Worm (Caenorhabditis elegans) whole organism, young adult: ENCODE measurements around the gene trm-1.

Source experiments
- B0019.2 ChIP-seq: fragments of 200-800 bp; sonication (Bioruptor generic); conservative IDR thresholded peaks from 2 replicates; pipeline ENCODE4 v1.3.6; 2022; ENCODE audit warnings: missing genetic modification reagents, missing genetic modification characterization, missing compliant biosample characterization
- C06A6.2 ChIP-seq: fragments of 200-800 bp; sonication (Bioruptor generic); conservative IDR thresholded peaks from 2 replicates; pipeline ENCODE4 v1.3.6; 2022; ENCODE audit warnings: missing genetic modification characterization, missing compliant biosample characterization
- F33H1.4 ChIP-seq: fragments of 200-800 bp; sonication (Bioruptor generic); IDR thresholded peaks from 2 replicates; pipeline ENCODE4 v1.3.6; 2022; ENCODE audit warnings: missing genetic modification reagents, missing genetic modification characterization, missing compliant biosample characterization
- F37B4.10 ChIP-seq: fragments of 200-800 bp; sonication (Bioruptor generic); IDR thresholded peaks from 2 replicates; pipeline ENCODE4 v1.3.6; 2022; ENCODE audit warnings: missing genetic modification characterization, missing compliant biosample characterization
- F49E8.2 ChIP-seq: sonication (generic microtip); optimal IDR thresholded peaks from 3 replicates; lab custom pipeline; 2017; ENCODE audit warnings: missing genetic modification characterization, mild to moderate bottlenecking, missing compliant biosample characterization, antibody characterized with exemption, moderate library complexity; ENCODE audit not compliant: insufficient read depth
- F52B5.7 ChIP-seq: sonication (generic microtip); optimal IDR thresholded peaks from 2 replicates; lab custom pipeline; 2016; ENCODE audit warnings: mild to moderate bottlenecking, missing genetic modification characterization, missing compliant biosample characterization
- F57C9.4 ChIP-seq: sonication (generic microtip); optimal IDR thresholded peaks from 2 replicates; lab custom pipeline; 2017; ENCODE audit warnings: mild to moderate bottlenecking, missing genetic modification characterization, missing compliant biosample characterization
- T07F8.4 ChIP-seq: sonication (generic microtip); optimal IDR thresholded peaks from 2 replicates; lab custom pipeline; 2016; ENCODE audit warnings: mild to moderate bottlenecking, missing genetic modification characterization, moderate library complexity, missing compliant biosample characterization
- T26A5.8 ChIP-seq: sonication (generic microtip); optimal IDR thresholded peaks from 2 replicates; lab custom pipeline; 2016; ENCODE audit warnings: missing genetic modification characterization, missing compliant biosample characterization
- Y53F4B.3 ChIP-seq: fragments of 200-800 bp; sonication (Bioruptor generic); IDR thresholded peaks from 2 replicates; pipeline ENCODE4 v1.3.6; 2022; ENCODE audit warnings: missing genetic modification reagents, missing genetic modification characterization, missing compliant biosample characterization
- Y67H2A.10 ChIP-seq: fragments of 200-800 bp; sonication (Bioruptor generic); conservative IDR thresholded peaks from 2 replicates; pipeline ENCODE4 v1.3.6; 2022; ENCODE audit warnings: missing genetic modification reagents, missing genetic modification characterization, missing compliant biosample characterization
- ama-1 ChIP-seq, 3 experiments: fragments of 150-350 bp in 1 of 3; sonication (generic microtip) in 2 of 3; optimal IDR thresholded peaks; 2 replicates each; lab custom pipeline; 2014 to 2018; ENCODE audit warnings: missing biosample characterization in 2 of 3, missing genetic modification characterization in 2 of 3, missing genetic modification reagents in 2 of 3
- aptf-2 ChIP-seq: fragments of 200-800 bp; sonication (Bioruptor generic); conservative IDR thresholded peaks from 2 replicates; pipeline ENCODE4 v1.3.6; 2022; ENCODE audit warnings: missing genetic modification reagents, missing genetic modification characterization, missing compliant biosample characterization
- bed-1 ChIP-seq: fragments of 200-800 bp; sonication (Bioruptor generic); IDR thresholded peaks from 2 replicates; pipeline ENCODE4 v1.3.6; 2022; ENCODE audit warnings: missing genetic modification reagents, missing genetic modification characterization, missing compliant biosample characterization
- ccch-3 ChIP-seq: fragments of 200-800 bp; sonication (Bioruptor generic); optimal IDR thresholded peaks from 2 replicates; lab custom pipeline; 2018; ENCODE audit warnings: mild to moderate bottlenecking, missing genetic modification characterization, missing compliant biosample characterization
- ceh-79 ChIP-seq: sonication (generic microtip); optimal IDR thresholded peaks from 2 replicates; lab custom pipeline; 2017; ENCODE audit warnings: mild to moderate bottlenecking, missing genetic modification characterization, missing compliant biosample characterization
- ceh-91 ChIP-seq: fragments of 200-800 bp; sonication (Bioruptor generic); IDR thresholded peaks from 2 replicates; pipeline ENCODE4 v1.3.6; 2022; ENCODE audit warnings: missing genetic modification reagents, missing genetic modification characterization, missing compliant biosample characterization
- die-1 ChIP-seq: sonication (generic microtip); optimal IDR thresholded peaks from 2 replicates; lab custom pipeline; 2016; ENCODE audit warnings: missing genotype, mild to moderate bottlenecking, missing genetic modification characterization, missing compliant biosample characterization
- dpl-1 ChIP-seq: fragments of 150-350 bp; optimal IDR thresholded peaks from 2 replicates; lab custom pipeline; 2014; ENCODE audit warnings: missing biosample characterization, missing genetic modification reagents, missing genetic modification characterization
- fkh-3 ChIP-seq: sonication (generic microtip); optimal IDR thresholded peaks from 2 replicates; lab custom pipeline; 2016; ENCODE audit warnings: mild to moderate bottlenecking, missing genetic modification characterization, missing compliant biosample characterization
- gei-17 ChIP-seq: fragments of 200-800 bp; sonication (Bioruptor generic); optimal IDR thresholded peaks from 2 replicates; lab custom pipeline; 2018; ENCODE audit warnings: mild to moderate bottlenecking, missing genetic modification characterization, missing compliant biosample characterization
- him-1 ChIP-seq: sonication (generic microtip); optimal IDR thresholded peaks from 2 replicates; lab custom pipeline; 2016; ENCODE audit warnings: missing genotype, missing genetic modification reagents, missing genetic modification characterization, missing compliant biosample characterization
- hlh-12 ChIP-seq: sonication (generic microtip); optimal IDR thresholded peaks from 2 replicates; lab custom pipeline; 2016; ENCODE audit warnings: missing genetic modification characterization, missing compliant biosample characterization
- hmg-1.2 ChIP-seq: fragments of 200-800 bp; sonication (Bioruptor generic); IDR thresholded peaks from 2 replicates; pipeline ENCODE4 v1.3.6; 2022; ENCODE audit warnings: missing genetic modification reagents, missing genetic modification characterization, missing compliant biosample characterization
- hmg-20 ChIP-seq: fragments of 200-800 bp; sonication (Bioruptor generic); IDR thresholded peaks from 2 replicates; pipeline ENCODE4 v1.3.6; 2022; ENCODE audit warnings: missing genetic modification reagents, missing genetic modification characterization, missing compliant biosample characterization
- hrde-1 ChIP-seq: sonication (generic microtip); optimal IDR thresholded peaks from 2 replicates; lab custom pipeline; 2016; ENCODE audit warnings: missing genetic modification characterization, mild to moderate bottlenecking, missing compliant biosample characterization, moderate library complexity, missing genotype, missing genetic modification reagents, borderline replicate concordance
- let-526 ChIP-seq: fragments of 200-800 bp; sonication (Bioruptor generic); IDR thresholded peaks from 2 replicates; pipeline ENCODE4 v1.3.6; 2022; ENCODE audit warnings: missing genetic modification reagents, missing genetic modification characterization, missing compliant biosample characterization
- lin-26 ChIP-seq: fragments of 200-800 bp; sonication (Bioruptor generic); IDR thresholded peaks from 2 replicates; pipeline ENCODE4 v1.3.6; 2022; ENCODE audit warnings: missing genetic modification reagents, missing genetic modification characterization, missing compliant biosample characterization
- lin-35 ChIP-seq, 3 experiments: fragments of 150-350 bp in 2 of 3; sonication (generic microtip) in 1 of 3; optimal IDR thresholded peaks; 2 replicates each; lab custom pipeline; 2014 to 2018; ENCODE audit warnings: missing biosample characterization in 3 of 3, missing genetic modification characterization in 3 of 3, missing genetic modification reagents in 3 of 3
- lin-40 ChIP-seq: sonication (generic microtip); optimal IDR thresholded peaks from 2 replicates; lab custom pipeline; 2016; ENCODE audit warnings: missing genetic modification characterization, mild to moderate bottlenecking, missing compliant biosample characterization, missing genotype, missing genetic modification reagents
- lin-54 ChIP-seq: fragments of 200-800 bp; sonication (Bioruptor generic); optimal IDR thresholded peaks from 2 replicates; lab custom pipeline; 2018; ENCODE audit warnings: mild to moderate bottlenecking, missing genetic modification characterization, missing compliant biosample characterization
- lir-1 ChIP-seq: fragments of 200-800 bp; sonication (Bioruptor generic); conservative IDR thresholded peaks from 2 replicates; pipeline ENCODE4 v1.3.6; 2022; ENCODE audit warnings: missing genetic modification reagents, missing genetic modification characterization, missing compliant biosample characterization
- lsl-1 ChIP-seq: fragments of 200-800 bp; sonication (Bioruptor generic); optimal IDR thresholded peaks from 2 replicates; lab custom pipeline; 2018; ENCODE audit warnings: mild to moderate bottlenecking, missing genetic modification characterization, moderate library complexity, missing compliant biosample characterization
- madf-10 ChIP-seq: sonication (generic microtip); optimal IDR thresholded peaks from 2 replicates; lab custom pipeline; 2016; ENCODE audit warnings: mild to moderate bottlenecking, missing genetic modification characterization, missing compliant biosample characterization
- madf-8 ChIP-seq: fragments of 200-800 bp; sonication (Bioruptor generic); conservative IDR thresholded peaks from 2 replicates; pipeline ENCODE4 v1.3.6; 2022; ENCODE audit warnings: missing genetic modification reagents, missing genetic modification characterization, missing compliant biosample characterization
- mel-28 ChIP-seq: sonication (generic microtip); optimal IDR thresholded peaks from 2 replicates; lab custom pipeline; 2016; ENCODE audit warnings: borderline replicate concordance, mild to moderate bottlenecking, missing genetic modification characterization, missing compliant biosample characterization
- nfya-1 ChIP-seq: sonication (generic microtip); optimal IDR thresholded peaks from 2 replicates; lab custom pipeline; 2017; ENCODE audit warnings: antibody characterized with exemption, missing compliant biosample characterization, missing genetic modification characterization, borderline replicate concordance; ENCODE audit not compliant: insufficient read depth
- nfya-2 ChIP-seq: fragments of 200-800 bp; sonication (Bioruptor generic); IDR thresholded peaks from 2 replicates; pipeline ENCODE4 v1.3.6; 2022; ENCODE audit warnings: missing genetic modification reagents, missing genetic modification characterization, missing compliant biosample characterization
- nhr-120 ChIP-seq: fragments of 200-800 bp; sonication (Bioruptor generic); IDR thresholded peaks from 2 replicates; pipeline ENCODE4 v1.3.6; 2022; ENCODE audit warnings: missing genetic modification characterization, missing compliant biosample characterization
- nhr-80 ChIP-seq: sonication (generic microtip); optimal IDR thresholded peaks from 2 replicates; lab custom pipeline; 2016; ENCODE audit warnings: missing genetic modification characterization, missing compliant biosample characterization
- rec-8 ChIP-seq, 2 experiments: sonication (generic microtip); optimal IDR thresholded peaks; 2 replicates each; lab custom pipeline; 2016; ENCODE audit warnings: mild to moderate bottlenecking in 2 of 2, missing genetic modification characterization in 2 of 2, missing genetic modification reagents in 2 of 2, missing genotype in 2 of 2, missing biosample characterization in 1 of 2, missing compliant biosample characterization in 1 of 2, moderate library complexity in 1 of 2
- sdz-38 ChIP-seq: sonication (generic microtip); optimal IDR thresholded peaks from 2 replicates; lab custom pipeline; 2016; ENCODE audit warnings: missing genotype, missing genetic modification characterization, missing compliant biosample characterization
- snpc-4 ChIP-seq, 5 experiments: fragments of 150-350 bp in 1 of 5; sonication (generic microtip) in 4 of 5; optimal IDR thresholded peaks; 2 replicates each; lab custom pipeline; 2014 to 2018; ENCODE audit warnings: missing genetic modification characterization in 5 of 5, missing biosample characterization in 3 of 5, antibody characterized with exemption in 2 of 5, mild to moderate bottlenecking in 2 of 5, missing compliant biosample characterization in 2 of 5, missing genotype in 2 of 5, moderate library complexity in 2 of 5, missing genetic modification reagents in 1 of 5
- tlf-1 ChIP-seq: fragments of 200-800 bp; sonication (Bioruptor generic); optimal IDR thresholded peaks from 2 replicates; lab custom pipeline; 2018; ENCODE audit warnings: mild to moderate bottlenecking, missing genetic modification characterization, missing compliant biosample characterization
- unc-62 ChIP-seq: fragments of 150-350 bp; optimal IDR thresholded peaks from 2 replicates; lab custom pipeline; 2014; ENCODE audit warnings: missing biosample characterization, missing genetic modification reagents, missing genetic modification characterization
- ztf-18 ChIP-seq: sonication (generic microtip); optimal IDR thresholded peaks from 2 replicates; lab custom pipeline; 2016; ENCODE audit warnings: missing genotype, mild to moderate bottlenecking, missing genetic modification characterization, missing compliant biosample characterization
- ztf-3 ChIP-seq: fragments of 200-800 bp; sonication (Bioruptor generic); optimal IDR thresholded peaks from 2 replicates; lab custom pipeline; 2018; ENCODE audit warnings: mild to moderate bottlenecking, missing genetic modification characterization, missing compliant biosample characterization
- ztf-6 ChIP-seq: fragments of 200-800 bp; sonication (Bioruptor generic); IDR thresholded peaks from 2 replicates; pipeline ENCODE4 v1.3.6; 2022; ENCODE audit warnings: missing genetic modification reagents, missing genetic modification characterization, missing compliant biosample characterization

trm-1 gene

ce11 chrV:14192870-14193269 lies 7.5 kb upstream of the trm-1 start (continued):
- TF ChIP-seq bed-1 (GFP tag; lab: Robert Waterston, UW) (no peak), ama-1 (optimal IDR thresholded peaks at IDR 0.05; lab: Kevin White, UChicago) (no peak), ama-1 (GFP tag; optimal IDR thresholded peaks at IDR 0.05; lab: Kevin White, UChicago) (peak in 1 of 2 experiments; percentile 11), Y53F4B.3 (GFP tag; lab: Robert Waterston, UW) (no peak), T26A5.8 (no peak), snpc-4 (GFP tag; optimal IDR thresholded peaks at IDR 0.05; lab: Kevin White, UChicago) (no peak), snpc-4 (tag; optimal IDR thresholded peaks at IDR 0.05; lab: Kevin White, UChicago) (no peak), lin-40 (tag; lab: Kevin White, UChicago) (no peak), lir-1 (no peak), tlf-1 (GFP tag; lab: Kevin White, UChicago) (no peak), hmg-20 (GFP tag; lab: Robert Waterston, UW) (no peak), F33H1.4 (GFP tag; lab: Robert Waterston, UW) (peak; percentile 95), die-1 (no peak), dpl-1 (GFP tag; lab: Kevin White, UChicago) (peak; percentile 18), unc-62 (GFP tag; lab: Kevin White, UChicago) (no peak), let-526 (GFP tag; lab: Robert Waterston, UW) (no peak), ceh-91 (GFP tag; lab: Robert Waterston, UW) (peak; percentile 65), B0019.2 (no peak), ztf-3 (GFP tag; lab: Kevin White, UChicago) (no peak), ztf-6 (GFP tag; lab: Robert Waterston, UW) (no peak), nhr-120 (GFP tag; lab: Robert Waterston, UW) (no peak), ztf-18 (no peak), F52B5.7 (tag; lab: Kevin White, UChicago) (no peak), madf-10 (tag; lab: Kevin White, UChicago) (no peak), lin-54 (GFP tag; lab: Kevin White, UChicago) (peak; percentile 38), nfya-2 (GFP tag; lab: Robert Waterston, UW) (no peak), lin-35 (GFP tag; optimal IDR thresholded peaks at IDR 0.05; lab: Kevin White, UChicago) (no peak), F37B4.10 (no peak), ceh-79 (tag; lab: Kevin White, UChicago) (no peak), madf-8 (GFP tag; lab: Robert Waterston, UW) (peak; percentile 81), lin-26 (no peak), mel-28 (tag; lab: Kevin White, UChicago) (no peak), hrde-1 (tag; lab: Kevin White, UChicago) (no peak), nhr-80 (tag; lab: Kevin White, UChicago) (no peak), lsl-1 (GFP tag; lab: Kevin White, UChicago) (peak; percentile 96), F49E8.2 (tag; lab: Kevin White, UChicago) (peak; percentile 42), aptf-2 (GFP tag; lab: Robert Waterston, UW) (no peak), T07F8.4 (tag; lab: Kevin White, UChicago) (no peak), nfya-1 (no peak), hmg-1.2 (no peak), hlh-12 (tag; lab: Kevin White, UChicago) (no peak), rec-8 (tag; optimal IDR thresholded peaks at IDR 0.05; lab: Kevin White, UChicago) (no peak), him-1 (tag; lab: Kevin White, UChicago) (peak; percentile 69), ccch-3 (GFP tag; lab: Kevin White, UChicago) (no peak), C06A6.2 (GFP tag; lab: Robert Waterston, UW) (no peak), gei-17 (no peak), Y67H2A.10 (no peak), sdz-38 (tag; lab: Kevin White, UChicago) (no peak), F57C9.4 (tag; lab: Kevin White, UChicago) (no peak), fkh-3 (tag; lab: Kevin White, UChicago) (no peak)
